Fruit fly (Drosophila melanogaster) Kc167 (cell line): Measurements from ENCODE around the gene Tcs5.

Experiments used
- Myc ChIP-seq: fragments of >200 bp; optimal IDR thresholded peaks from 2 replicates; lab custom pipeline; 2017; ENCODE audit warnings: missing external identifiers
- Sin3A ChIP-seq: fragments of >200 bp; optimal IDR thresholded peaks from 2 replicates; lab custom pipeline; 2018; ENCODE audit warnings: missing external identifiers
- h ChIP-seq: fragments of >200 bp; optimal IDR thresholded peaks from 3 replicates; lab custom pipeline; 2018; ENCODE audit warnings: missing external identifiers
- insv ChIP-seq: fragments of >200 bp; optimal IDR thresholded peaks from 3 replicates; lab custom pipeline; 2018; ENCODE audit warnings: missing external identifiers
- psq ChIP-seq: fragments of >200 bp; optimal IDR thresholded peaks from 2 replicates; lab custom pipeline; 2017; ENCODE audit warnings: missing external identifiers
- ttk ChIP-seq: sonication (Bioruptor generic); optimal IDR thresholded peaks from 2 replicates; lab custom pipeline; 2017; ENCODE audit warnings: missing external identifiers

The Tcs5 gene

dm6 chr3L:5178903-5179302, 39.7 kb upstream of the Tcs5 start:
- TF ChIP-seq Sin3A (lab: Kevin White, UChicago) = no peak
- TF ChIP-seq insv = no peak
- no peak for TF ChIP-seq psq (lab: Kevin White, UChicago)
- TF ChIP-seq ttk (lab: Kevin White, UChicago) = no peak
- TF ChIP-seq h (lab: Kevin White, UChicago) = no peak
- no peak for TF ChIP-seq Myc (lab: Kevin White, UChicago)

- no peak for TF ChIP-seq insv
- no peak for TF ChIP-seq Myc (lab: Kevin White, UChicago)
- no peak for TF ChIP-seq ttk (lab: Kevin White, UChicago)
- TF ChIP-seq Sin3A (lab: Kevin White, UChicago) = no peak
- TF ChIP-seq psq (lab: Kevin White, UChicago) = no peak
- no peak for TF ChIP-seq h (lab: Kevin White, UChicago)
Observed at dm6 chr3L:5176789-5177188, 37.6 kb upstream of the Tcs5 start.

- no peak for TF ChIP-seq h (lab: Kevin White, UChicago)
- TF ChIP-seq psq (lab: Kevin White, UChicago) = no peak
- no peak for TF ChIP-seq Sin3A (lab: Kevin White, UChicago)
- TF ChIP-seq insv = no peak
- TF ChIP-seq Myc (lab: Kevin White, UChicago) = no peak
- no peak for TF ChIP-seq ttk (lab: Kevin White, UChicago)
Observed at dm6 chr3L:5176071-5176470, 36.9 kb upstream of the Tcs5 start.

- no peak for TF ChIP-seq Myc (lab: Kevin White, UChicago)
Observed at dm6 chr3L:5172470-5172869, 33.3 kb upstream of the Tcs5 start.

dm6 chr3L:5154917-5155613, 15.9 kb upstream of the Tcs5 start:
- TF ChIP-seq Myc (lab: Kevin White, UChicago) (no peak), Sin3A (lab: Kevin White, UChicago) (no peak), psq (lab: Kevin White, UChicago) (no peak), h (lab: Kevin White, UChicago) (no peak), insv (no peak), ttk (lab: Kevin White, UChicago) (no peak)

- TF ChIP-seq ttk (lab: Kevin White, UChicago) = no peak
- no peak for TF ChIP-seq psq (lab: Kevin White, UChicago)
- no peak for TF ChIP-seq h (lab: Kevin White, UChicago)
- no peak for TF ChIP-seq Myc (lab: Kevin White, UChicago)
- no peak for TF ChIP-seq insv
Observed at dm6 chr3L:5152354-5152806, 13.2 kb upstream of the Tcs5 start, which contains the start of the genes Gen and Srp54k. Gen (minus strand) TSS chr3L:5152376. Srp54k (plus strand) TSS chr3L:5152678.

- TF ChIP-seq Myc (lab: Kevin White, UChicago) (no peak), psq (lab: Kevin White, UChicago) (no peak), h (lab: Kevin White, UChicago) (no peak), ttk (lab: Kevin White, UChicago) (no peak), Sin3A (lab: Kevin White, UChicago) (no peak), insv (no peak)
Observed at dm6 chr3L:5145814-5146244, 6.6 kb upstream of the Tcs5 start, which contains the start of the genes Fitm and AlaRS-m. Fitm (minus strand) TSS chr3L:5146063. AlaRS-m (plus strand) TSS chr3L:5146098.

dm6 chr3L:5141380-5142101, 2.3 kb upstream of the Tcs5 start, which contains the start of the genes Dhrs4 and Gdap1:
Dhrs4 (minus strand) TSS chr3L:5141646.
Gdap1 (plus strand) TSS chr3L:5141953.
- TF ChIP-seq Sin3A (lab: Kevin White, UChicago) = no peak
- no peak for TF ChIP-seq ttk (lab: Kevin White, UChicago)
- no peak for TF ChIP-seq h (lab: Kevin White, UChicago)
- TF ChIP-seq psq (lab: Kevin White, UChicago) = no peak
- TF ChIP-seq Myc (lab: Kevin White, UChicago) = no peak
- no peak for TF ChIP-seq insv

dm6 chr3L:5136123-5136522, 3.1 kb downstream of the Tcs5 start, which contains the start of the genes CG10674 and CG4611:
CG10674 (minus strand) TSS chr3L:5136292.
CG4611 (plus strand) TSS chr3L:5136376.
- TF ChIP-seq Myc (lab: Kevin White, UChicago) (no peak), Sin3A (lab: Kevin White, UChicago) (no peak), h (lab: Kevin White, UChicago) (no peak), insv (no peak), ttk (lab: Kevin White, UChicago) (no peak), psq (lab: Kevin White, UChicago) (no peak)

dm6 chr3L:5133704-5134430, 5.3 kb downstream of the Tcs5 start, which contains the start of gene Yod1:
Yod1 (plus strand) TSS chr3L:5133871.
- no peak for TF ChIP-seq h (lab: Kevin White, UChicago)
- no peak for TF ChIP-seq Myc (lab: Kevin White, UChicago)
- TF ChIP-seq insv = no peak
- no peak for TF ChIP-seq ttk (lab: Kevin White, UChicago)

- TF ChIP-seq Myc (lab: Kevin White, UChicago) = no peak
- no peak for TF ChIP-seq Sin3A (lab: Kevin White, UChicago)
- TF ChIP-seq psq (lab: Kevin White, UChicago) = no peak
- TF ChIP-seq insv = no peak
- TF ChIP-seq h (lab: Kevin White, UChicago) = no peak
- no peak for TF ChIP-seq ttk (lab: Kevin White, UChicago)
Observed at dm6 chr3L:5132966-5133365, 6.2 kb downstream of the Tcs5 start, which contains the start of gene CG15213. CG15213 (minus strand) TSS chr3L:5133220.
